Worm (Caenorhabditis elegans) whole organism, young adult: ENCODE data around the gene pcp-2.
A peak's percentile ranks its signal among the peaks of the same experiment; 100 is the strongest.

Experiments used
- B0336.3 ChIP-seq: fragments of 200-800 bp; sonication (Bioruptor generic); IDR thresholded peaks from 2 replicates; pipeline ENCODE4 v1.3.6; 2022; ENCODE audit warnings: missing genetic modification characterization, missing compliant biosample characterization
- F23B12.7 ChIP-seq: sonication (generic microtip); optimal IDR thresholded peaks from 2 replicates; lab custom pipeline; 2017; ENCODE audit warnings: missing genetic modification characterization, mild to moderate bottlenecking, missing compliant biosample characterization, antibody characterized with exemption, moderate library complexity; ENCODE audit not compliant: insufficient read depth
- F33H1.4 ChIP-seq: fragments of 200-800 bp; sonication (Bioruptor generic); IDR thresholded peaks from 2 replicates; pipeline ENCODE4 v1.3.6; 2022; ENCODE audit warnings: missing genetic modification reagents, missing genetic modification characterization, missing compliant biosample characterization
- K11D2.4 ChIP-seq: fragments of 200-800 bp; sonication (Bioruptor generic); IDR thresholded peaks from 2 replicates; pipeline ENCODE4 v1.3.6; 2022; ENCODE audit warnings: missing genetic modification reagents, missing genetic modification characterization, missing compliant biosample characterization
- K12H6.12 ChIP-seq: fragments of 200-800 bp; sonication (Bioruptor generic); optimal IDR thresholded peaks from 2 replicates; lab custom pipeline; 2018; ENCODE audit warnings: mild to moderate bottlenecking, missing genetic modification characterization, missing compliant biosample characterization
- T07F8.4 ChIP-seq: sonication (generic microtip); optimal IDR thresholded peaks from 2 replicates; lab custom pipeline; 2016; ENCODE audit warnings: mild to moderate bottlenecking, missing genetic modification characterization, moderate library complexity, missing compliant biosample characterization
- T26A5.8 ChIP-seq: sonication (generic microtip); optimal IDR thresholded peaks from 2 replicates; lab custom pipeline; 2016; ENCODE audit warnings: missing genetic modification characterization, missing compliant biosample characterization
- Y67H2A.10 ChIP-seq: fragments of 200-800 bp; sonication (Bioruptor generic); conservative IDR thresholded peaks from 2 replicates; pipeline ENCODE4 v1.3.6; 2022; ENCODE audit warnings: missing genetic modification reagents, missing genetic modification characterization, missing compliant biosample characterization
- Y79H2A.3 ChIP-seq: fragments of 200-800 bp; sonication (Bioruptor generic); conservative IDR thresholded peaks from 2 replicates; pipeline ENCODE4 v1.3.6; 2022; ENCODE audit warnings: missing genetic modification reagents, missing genetic modification characterization, missing compliant biosample characterization
- ZK185.1 ChIP-seq: sonication (generic microtip); optimal IDR thresholded peaks from 2 replicates; lab custom pipeline; 2016; ENCODE audit warnings: mild to moderate bottlenecking, missing genetic modification characterization, missing compliant biosample characterization; ENCODE audit not compliant: poor library complexity, severe bottlenecking
- atf-7 ChIP-seq: sonication (generic microtip); optimal IDR thresholded peaks from 2 replicates; lab custom pipeline; 2017; ENCODE audit warnings: mild to moderate bottlenecking, missing genetic modification characterization, missing compliant biosample characterization
- attf-6 ChIP-seq: fragments of 200-800 bp; sonication (Bioruptor generic); IDR thresholded peaks from 2 replicates; pipeline ENCODE4 v1.3.6; 2022; ENCODE audit warnings: missing genetic modification reagents, missing genetic modification characterization, missing compliant biosample characterization
- cebp-1 ChIP-seq, 2 experiments: fragments of 200-800 bp in 1 of 2; sonication (Bioruptor generic) in 1 of 2; sonication (generic microtip) in 1 of 2; IDR thresholded peaks in 1 of 2; optimal IDR thresholded peaks in 1 of 2; 2 replicates each; pipeline versions ENCODE4 v1.3.6 to Lab custom; 2017 to 2022; ENCODE audit warnings: missing compliant biosample characterization in 2 of 2, missing genetic modification characterization in 2 of 2, mild to moderate bottlenecking in 1 of 2, missing genetic modification reagents in 1 of 2, moderate library complexity in 1 of 2
- ceh-100 ChIP-seq: fragments of 200-800 bp; sonication (Bioruptor generic); IDR thresholded peaks from 2 replicates; pipeline ENCODE4 v1.3.6; 2022; ENCODE audit warnings: missing genetic modification reagents, missing genetic modification characterization, missing compliant biosample characterization
- die-1 ChIP-seq: sonication (generic microtip); optimal IDR thresholded peaks from 2 replicates; lab custom pipeline; 2016; ENCODE audit warnings: missing genotype, mild to moderate bottlenecking, missing genetic modification characterization, missing compliant biosample characterization
- fkh-3 ChIP-seq: sonication (generic microtip); optimal IDR thresholded peaks from 2 replicates; lab custom pipeline; 2016; ENCODE audit warnings: mild to moderate bottlenecking, missing genetic modification characterization, missing compliant biosample characterization
- hlh-12 ChIP-seq: sonication (generic microtip); optimal IDR thresholded peaks from 2 replicates; lab custom pipeline; 2016; ENCODE audit warnings: missing genetic modification characterization, missing compliant biosample characterization
- hsf-1 ChIP-seq: fragments of 200-800 bp; sonication (Bioruptor generic); IDR thresholded peaks from 2 replicates; pipeline ENCODE4 v1.3.6; 2022; ENCODE audit warnings: missing genetic modification reagents, missing genetic modification characterization, missing compliant biosample characterization
- lag-1 ChIP-seq: fragments of 200-800 bp; sonication (Bioruptor generic); IDR thresholded peaks from 2 replicates; pipeline ENCODE4 v1.3.6; 2022; ENCODE audit warnings: missing genetic modification reagents, missing genetic modification characterization, missing compliant biosample characterization
- let-526 ChIP-seq: fragments of 200-800 bp; sonication (Bioruptor generic); IDR thresholded peaks from 2 replicates; pipeline ENCODE4 v1.3.6; 2022; ENCODE audit warnings: missing genetic modification reagents, missing genetic modification characterization, missing compliant biosample characterization
- let-607 ChIP-seq, 2 experiments: fragments of 200-800 bp in 1 of 2; sonication (Bioruptor generic) in 1 of 2; sonication (generic microtip) in 1 of 2; optimal IDR thresholded peaks; 2 replicates each; lab custom pipeline; 2016 to 2018; ENCODE audit warnings: mild to moderate bottlenecking in 2 of 2, missing compliant biosample characterization in 2 of 2, missing genetic modification characterization in 2 of 2, moderate library complexity in 2 of 2, missing genotype in 1 of 2
- lin-40 ChIP-seq: sonication (generic microtip); optimal IDR thresholded peaks from 2 replicates; lab custom pipeline; 2016; ENCODE audit warnings: missing genetic modification characterization, mild to moderate bottlenecking, missing compliant biosample characterization, missing genotype, missing genetic modification reagents
- lin-54 ChIP-seq: fragments of 200-800 bp; sonication (Bioruptor generic); optimal IDR thresholded peaks from 2 replicates; lab custom pipeline; 2018; ENCODE audit warnings: mild to moderate bottlenecking, missing genetic modification characterization, missing compliant biosample characterization
- lir-1 ChIP-seq: fragments of 200-800 bp; sonication (Bioruptor generic); conservative IDR thresholded peaks from 2 replicates; pipeline ENCODE4 v1.3.6; 2022; ENCODE audit warnings: missing genetic modification reagents, missing genetic modification characterization, missing compliant biosample characterization
- lsl-1 ChIP-seq: fragments of 200-800 bp; sonication (Bioruptor generic); optimal IDR thresholded peaks from 2 replicates; lab custom pipeline; 2018; ENCODE audit warnings: mild to moderate bottlenecking, missing genetic modification characterization, moderate library complexity, missing compliant biosample characterization
- madf-10 ChIP-seq: sonication (generic microtip); optimal IDR thresholded peaks from 2 replicates; lab custom pipeline; 2016; ENCODE audit warnings: mild to moderate bottlenecking, missing genetic modification characterization, missing compliant biosample characterization
- madf-3 ChIP-seq: fragments of 200-800 bp; sonication (Bioruptor generic); IDR thresholded peaks from 2 replicates; pipeline ENCODE4 v1.3.6; 2022; ENCODE audit warnings: missing genetic modification reagents, missing genetic modification characterization, missing compliant biosample characterization
- mcd-1 ChIP-seq: fragments of 200-800 bp; sonication (Bioruptor generic); IDR thresholded peaks from 2 replicates; pipeline ENCODE4 v1.3.6; 2022; ENCODE audit warnings: missing genetic modification reagents, missing genetic modification characterization, missing compliant biosample characterization
- mxl-1 ChIP-seq: sonication (generic microtip); optimal IDR thresholded peaks from 2 replicates; lab custom pipeline; 2016; ENCODE audit warnings: missing genetic modification characterization, missing compliant biosample characterization
- nhr-80 ChIP-seq: sonication (generic microtip); optimal IDR thresholded peaks from 2 replicates; lab custom pipeline; 2016; ENCODE audit warnings: missing genetic modification characterization, missing compliant biosample characterization
- nhr-90 ChIP-seq: sonication (generic microtip); optimal IDR thresholded peaks from 2 replicates; lab custom pipeline; 2016; ENCODE audit warnings: missing genotype, mild to moderate bottlenecking, missing genetic modification characterization, missing compliant biosample characterization
- pbrm-1 ChIP-seq: fragments of 200-800 bp; sonication (Bioruptor generic); IDR thresholded peaks from 2 replicates; pipeline ENCODE4 v1.3.6; 2022; ENCODE audit warnings: missing genetic modification reagents, missing genetic modification characterization, missing compliant biosample characterization
- pha-4 ChIP-seq: fragments of 150-350 bp; sonication (generic microtip); optimal IDR thresholded peaks from 2 replicates; lab custom pipeline; 2014; ENCODE audit warnings: missing biosample characterization, missing genetic modification reagents, missing genetic modification characterization
- rec-8 ChIP-seq, 2 experiments: sonication (generic microtip); optimal IDR thresholded peaks; 2 replicates each; lab custom pipeline; 2016; ENCODE audit warnings: mild to moderate bottlenecking in 2 of 2, missing genetic modification characterization in 2 of 2, missing genetic modification reagents in 2 of 2, missing genotype in 2 of 2, missing biosample characterization in 1 of 2, missing compliant biosample characterization in 1 of 2, moderate library complexity in 1 of 2
- snpc-1.3 ChIP-seq: sonication (generic microtip); optimal IDR thresholded peaks from 2 replicates; lab custom pipeline; 2017; ENCODE audit warnings: missing genetic modification characterization, mild to moderate bottlenecking, missing compliant biosample characterization, antibody characterized with exemption, moderate library complexity, missing genotype, missing genetic modification reagents; ENCODE audit not compliant: insufficient read depth
- snpc-3.4 ChIP-seq: sonication (generic microtip); optimal IDR thresholded peaks from 2 replicates; lab custom pipeline; 2017; ENCODE audit warnings: missing genetic modification characterization, mild to moderate bottlenecking, missing compliant biosample characterization, antibody characterized with exemption, moderate library complexity, missing genotype, missing genetic modification reagents
- snpc-4 ChIP-seq, 5 experiments: fragments of 150-350 bp in 1 of 5; sonication (generic microtip) in 4 of 5; optimal IDR thresholded peaks; 2 replicates each; lab custom pipeline; 2014 to 2018; ENCODE audit warnings: missing genetic modification characterization in 5 of 5, missing biosample characterization in 3 of 5, antibody characterized with exemption in 2 of 5, mild to moderate bottlenecking in 2 of 5, missing compliant biosample characterization in 2 of 5, missing genotype in 2 of 5, moderate library complexity in 2 of 5, missing genetic modification reagents in 1 of 5
- somi-1 ChIP-seq: fragments of 200-800 bp; sonication (Bioruptor generic); optimal IDR thresholded peaks from 2 replicates; lab custom pipeline; 2018; ENCODE audit warnings: mild to moderate bottlenecking, missing genetic modification characterization, missing compliant biosample characterization
- xnd-1 ChIP-seq: sonication (generic microtip); optimal IDR thresholded peaks from 2 replicates; lab custom pipeline; 2016; ENCODE audit warnings: missing genotype, missing genetic modification reagents, missing genetic modification characterization, missing compliant biosample characterization
- ztf-18 ChIP-seq: sonication (generic microtip); optimal IDR thresholded peaks from 2 replicates; lab custom pipeline; 2016; ENCODE audit warnings: missing genotype, mild to moderate bottlenecking, missing genetic modification characterization, missing compliant biosample characterization
- ztf-22 ChIP-seq: fragments of 200-800 bp; sonication (Bioruptor generic); optimal IDR thresholded peaks from 2 replicates; lab custom pipeline; 2018; ENCODE audit warnings: mild to moderate bottlenecking, missing genetic modification characterization, moderate library complexity, missing compliant biosample characterization
- ztf-28 ChIP-seq: fragments of 200-800 bp; sonication (Bioruptor generic); IDR thresholded peaks from 2 replicates; pipeline ENCODE4 v1.3.6; 2022; ENCODE audit warnings: missing genetic modification reagents, missing genetic modification characterization, missing compliant biosample characterization

The pcp-2 gene

ce11 chrIV:9199148-9199938 is 34.4 kb upstream of the pcp-2 start:
- TF ChIP-seq nhr-80 (peak; percentile 14), madf-3 (0 out of 2 replicates have a peak, but pooled peaks have one; percentile 48), ztf-28 (GFP tag; lab: Robert Waterston, UW) (no peak), cebp-1 (GFP tag; IDR thresholded peaks at IDR 0.05; lab: Robert Waterston, UW) (no peak), cebp-1 (tag; optimal IDR thresholded peaks at IDR 0.05; lab: Kevin White, UChicago) (peak; percentile 58)

DNA sequence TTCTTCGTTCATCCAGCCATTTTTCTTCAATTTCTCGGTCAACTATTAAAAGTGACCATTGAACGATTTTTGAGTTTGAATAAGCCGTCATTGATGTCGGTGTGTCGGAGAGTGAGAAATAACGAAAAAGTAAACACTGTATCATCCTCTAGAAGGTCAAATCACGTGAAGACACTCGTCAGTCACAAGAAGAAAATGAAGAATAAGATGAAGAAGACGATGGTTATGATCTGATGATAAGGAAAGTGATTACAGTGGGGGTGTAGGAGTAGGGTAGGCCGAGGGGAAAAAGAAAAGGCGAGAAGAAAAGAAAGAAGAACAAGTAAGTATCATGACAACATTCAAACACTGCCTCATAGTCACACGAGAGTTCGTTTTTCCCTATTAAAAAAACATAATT is 33.2 kb upstream of the pcp-2 start:
- TF ChIP-seq fkh-3 (no peak), atf-7 (tag; lab: Kevin White, UChicago) (peak; percentile 49), ztf-18 (tag; lab: Kevin White, UChicago) (no peak), pha-4 (no peak), xnd-1 (tag; lab: Kevin White, UChicago) (no peak), B0336.3 (GFP tag; lab: Robert Waterston, UW) (no peak; the same call in 1 of the 2 replicates), mxl-1 (tag; lab: Kevin White, UChicago) (no peak), madf-10 (tag; lab: Kevin White, UChicago) (peak; percentile 17), let-526 (GFP tag; lab: Robert Waterston, UW) (peak; percentile 78; the same call in 1 of the 2 replicates), ceh-100 (GFP tag; lab: Robert Waterston, UW) (no peak), pbrm-1 (GFP tag; lab: Robert Waterston, UW) (0 out of 2 replicates have a peak, but pooled peaks have one; percentile 22), snpc-3.4 (tag; lab: Kevin White, UChicago) (no peak), lag-1 (GFP tag; lab: Robert Waterston, UW) (no peak), nhr-90 (tag; lab: Kevin White, UChicago) (peak; percentile 18), K12H6.12 (no peak), nhr-80 (peak; percentile 69), somi-1 (GFP tag; lab: Kevin White, UChicago) (peak; percentile 78), lsl-1 (GFP tag; lab: Kevin White, UChicago) (no peak), F23B12.7 (tag; lab: Kevin White, UChicago) (no peak), madf-3 (no peak), K11D2.4 (GFP tag; lab: Robert Waterston, UW) (no peak), Y79H2A.3 (GFP tag; lab: Robert Waterston, UW) (0 out of 2 replicates have a peak, but pooled peaks have one; percentile 18), lin-40 (tag; lab: Kevin White, UChicago) (peak; percentile 60), hsf-1 (GFP tag; lab: Robert Waterston, UW) (peak; percentile 69; the same call in 1 of the 2 replicates), ztf-22 (GFP tag; lab: Kevin White, UChicago) (no peak), mcd-1 (GFP tag; lab: Robert Waterston, UW) (0 out of 2 replicates have a peak, but pooled peaks have one; percentile 26), lin-54 (GFP tag; lab: Kevin White, UChicago) (peak; percentile 34), let-607 (tag; optimal IDR thresholded peaks at IDR 0.05; lab: Kevin White, UChicago) (peak in 1 of 2 experiments; percentile 20), rec-8 (tag; optimal IDR thresholded peaks at IDR 0.05; lab: Kevin White, UChicago) (no peak), Y67H2A.10 (GFP tag; lab: Robert Waterston, UW) (no peak), attf-6 (GFP tag; lab: Robert Waterston, UW) (no peak), die-1 (tag; lab: Kevin White, UChicago) (no peak), snpc-4 (GFP tag; optimal IDR thresholded peaks at IDR 0.05; lab: Kevin White, UChicago) (no peak), snpc-4 (tag; optimal IDR thresholded peaks at IDR 0.05; lab: Kevin White, UChicago) (peak in 1 of 4 experiments; percentile 61), ZK185.1 (no peak), F33H1.4 (GFP tag; lab: Robert Waterston, UW) (no peak), T07F8.4 (tag; lab: Kevin White, UChicago) (no peak), snpc-1.3 (no peak), cebp-1 (GFP tag; IDR thresholded peaks at IDR 0.05; lab: Robert Waterston, UW) (no peak), cebp-1 (tag; optimal IDR thresholded peaks at IDR 0.05; lab: Kevin White, UChicago) (peak; percentile 70), lir-1 (GFP tag; lab: Robert Waterston, UW) (peak; percentile 60; the same call in 1 of the 2 replicates), hlh-12 (tag; lab: Kevin White, UChicago) (no peak), T26A5.8 (tag; lab: Kevin White, UChicago) (no peak)
